Fruit fly (Drosophila melanogaster) whole organism, larva: ENCODE data around the gene Drs.

Experiments
- noc ChIP-seq: fragments of 200-800 bp; sonication (Bioruptor generic); optimal IDR thresholded peaks from 3 replicates; lab custom pipeline; 2019; ENCODE audit warnings: missing biosample characterization, mild to moderate bottlenecking, missing genetic modification characterization, moderate library complexity

Drs gene

dm6 chr3L:3342307-3342940 lies 26.9 kb upstream of the Drs start:
- no peak for TF ChIP-seq noc (tag; lab: Kevin White, UChicago)

- TF ChIP-seq noc (tag; lab: Kevin White, UChicago): peak; percentile 29
These were observed 26.1 kb upstream of the Drs start for dm6 chr3L:3343260-3343659.

- no peak for TF ChIP-seq noc (tag; lab: Kevin White, UChicago)
These were observed 24.8 kb upstream of the Drs start for dm6 chr3L:3344528-3344927.

DNA sequence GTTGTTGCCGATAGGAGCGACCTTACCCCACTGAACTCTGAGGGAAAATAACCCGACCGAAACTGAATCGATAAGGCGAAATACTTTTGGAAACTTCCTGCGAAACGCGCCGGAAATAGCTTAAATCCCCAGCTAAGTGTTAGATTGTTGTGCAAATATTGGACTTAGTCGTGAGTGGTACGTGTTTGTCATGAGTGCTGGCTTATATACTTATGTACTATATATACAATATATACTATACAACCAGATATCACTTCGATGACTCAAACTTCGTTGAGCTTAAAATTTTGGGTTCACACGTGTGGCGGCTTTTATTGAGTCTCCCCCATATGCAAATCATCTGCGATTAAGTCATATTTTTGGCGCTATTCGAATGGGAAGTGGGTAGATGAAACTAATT lies 23.1 kb upstream of the Drs start:
- TF ChIP-seq noc (tag; lab: Kevin White, UChicago): no peak

DNA sequence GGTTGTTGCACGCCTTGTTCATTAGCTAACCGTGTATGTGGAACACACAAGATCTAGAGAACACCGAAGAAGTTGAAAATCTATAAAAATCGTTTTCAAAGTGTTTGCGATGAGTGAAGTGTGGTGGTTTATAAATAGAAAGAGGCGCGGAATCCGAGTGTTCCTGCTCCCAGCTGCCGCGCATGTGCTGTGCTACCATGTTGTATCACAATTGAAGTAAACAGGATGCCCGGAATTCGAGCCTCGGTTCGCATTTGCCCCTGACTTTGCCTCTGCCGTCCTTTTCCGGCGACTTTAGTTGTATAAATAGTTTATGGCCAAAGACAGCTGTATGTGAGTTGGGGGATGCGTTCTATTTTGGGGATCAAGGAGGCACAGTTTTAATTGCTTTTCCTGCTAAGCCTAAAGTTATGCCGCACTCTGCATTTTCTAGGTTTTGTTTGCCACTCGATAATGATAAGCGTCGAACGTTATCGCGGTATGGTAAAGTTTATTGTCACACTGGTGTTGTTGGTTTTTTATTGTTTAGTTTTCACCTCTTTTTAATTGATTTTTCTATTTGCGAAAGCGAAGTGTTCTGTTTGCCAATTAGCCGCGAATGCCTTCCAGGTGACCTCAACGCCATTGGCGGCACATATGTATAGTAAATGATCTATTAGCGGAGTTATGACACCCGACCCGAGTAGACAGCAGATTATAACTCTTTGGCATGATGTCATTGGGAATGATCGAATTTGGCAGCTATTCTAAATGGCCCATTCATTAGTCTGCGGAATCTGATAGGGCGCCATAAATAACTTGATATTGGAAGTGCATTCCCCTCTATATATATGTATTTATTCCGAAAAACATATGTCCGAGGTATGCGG lies 20.2 kb upstream of the Drs start:
- peak; percentile 23 for TF ChIP-seq noc (tag; lab: Kevin White, UChicago)

dm6 chr3L:3349825-3350123 lies 19.6 kb upstream of the Drs start:
- no peak for TF ChIP-seq noc (tag; lab: Kevin White, UChicago)

DNA sequence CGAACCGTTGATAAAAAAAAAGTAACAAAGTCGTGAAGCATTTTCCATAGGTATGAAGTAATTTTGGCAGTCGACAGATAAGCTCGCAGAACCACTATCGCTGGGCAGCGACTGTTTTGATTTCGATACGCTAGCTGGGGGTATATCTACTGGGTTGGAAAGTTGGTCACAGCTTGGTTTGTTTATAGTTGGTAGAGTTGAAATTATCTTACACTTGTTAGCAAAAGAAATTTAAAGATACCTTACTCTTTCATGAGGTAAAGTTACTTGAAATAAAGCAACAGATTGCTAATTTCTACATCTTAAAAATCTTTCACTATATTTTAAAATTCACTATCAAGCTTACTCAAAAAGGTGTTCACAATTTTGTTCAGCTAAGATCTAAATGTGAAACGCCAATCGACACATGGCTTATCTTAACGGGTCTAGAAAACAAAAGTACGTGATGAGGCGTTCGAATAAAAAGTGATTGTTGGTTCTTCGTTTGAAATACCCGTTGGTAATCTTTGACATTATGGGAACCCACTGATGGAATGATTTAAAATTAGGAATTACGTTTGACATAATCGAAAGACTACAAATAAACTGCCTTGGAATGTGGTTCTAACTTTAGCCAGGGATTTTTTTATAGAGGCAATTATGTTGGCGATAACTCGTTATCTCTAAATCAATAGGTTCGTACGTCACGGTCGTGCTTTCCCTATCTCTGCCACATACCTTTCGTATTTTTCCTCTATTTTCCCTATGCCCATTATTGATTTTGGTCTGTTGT lies 18.6 kb upstream of the Drs start:
- peak; percentile 64 for TF ChIP-seq noc (tag; lab: Kevin White, UChicago)

- TF ChIP-seq noc (tag; lab: Kevin White, UChicago): no peak
These were observed 17.5 kb upstream of the Drs start for dm6 chr3L:3351814-3352359.

dm6 chr3L:3352516-3352915 lies 16.8 kb upstream of the Drs start:
- no peak for TF ChIP-seq noc (tag; lab: Kevin White, UChicago)

dm6 chr3L:3353297-3353696 lies 16.1 kb upstream of the Drs start:
- TF ChIP-seq noc (tag; lab: Kevin White, UChicago): no peak

- no peak for TF ChIP-seq noc (tag; lab: Kevin White, UChicago)
These were observed 4.8 kb downstream of the Drs start, which contains the start of the genes Ythdc1 and CG12010 for dm6 chr3L:3373994-3374623. Gene Ythdc1 (minus strand): TSS chr3L:3374170. Gene CG12010 (plus strand): TSS chr3L:3374282.

DNA sequence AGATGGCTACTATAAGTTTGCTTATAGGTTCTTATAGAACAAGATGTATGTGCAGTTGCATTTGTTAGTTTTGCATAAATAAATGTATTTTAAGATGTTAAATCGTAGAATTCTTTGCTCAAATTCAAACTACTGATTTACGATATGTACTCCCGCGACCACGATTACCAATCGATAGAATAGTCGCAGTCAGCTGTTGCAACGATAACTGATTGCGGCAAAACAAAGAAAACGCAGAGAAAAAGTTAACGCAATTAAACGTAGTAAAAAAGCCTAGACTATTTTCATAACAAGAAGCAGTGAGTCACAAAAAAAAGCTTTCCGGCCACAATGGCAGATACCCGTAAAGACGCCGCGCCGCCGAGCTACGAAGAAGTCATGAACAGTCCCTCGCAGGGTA lies 7.2 kb downstream of the Drs start, which contains the start of gene CG12012:
CG12012 (plus strand) TSS at position 207 of the 400 bp plus-strand sequence.
- no peak for TF ChIP-seq noc (tag; lab: Kevin White, UChicago)

- no peak for TF ChIP-seq noc (tag; lab: Kevin White, UChicago)
These were observed 8.1 kb downstream of the Drs start for dm6 chr3L:3377247-3377964.

DNA sequence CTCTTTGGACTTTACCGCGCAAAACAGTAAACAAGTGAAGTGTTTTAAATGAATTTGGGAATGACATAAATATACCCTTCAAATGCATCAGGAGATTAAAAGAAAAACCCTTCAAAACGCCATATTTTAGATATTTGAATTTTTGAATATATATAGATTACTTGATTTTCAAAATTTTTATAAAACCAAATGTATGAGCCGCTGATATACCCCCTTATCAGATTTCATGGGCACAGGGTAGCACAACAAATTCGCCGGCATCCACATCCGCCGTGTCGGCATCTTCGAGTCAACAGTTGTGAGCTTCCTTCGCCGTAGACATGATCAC lies 8.6 kb downstream of the Drs start, which contains the start of gene Ids:
Ids (plus strand) TSS at position 304 of the 328 bp plus-strand sequence.
- TF ChIP-seq noc (tag; lab: Kevin White, UChicago): peak; percentile 66
